Worm (Caenorhabditis elegans): ENCODE measurements around the gene mpst-7.

mpst-7 gene

DNA sequence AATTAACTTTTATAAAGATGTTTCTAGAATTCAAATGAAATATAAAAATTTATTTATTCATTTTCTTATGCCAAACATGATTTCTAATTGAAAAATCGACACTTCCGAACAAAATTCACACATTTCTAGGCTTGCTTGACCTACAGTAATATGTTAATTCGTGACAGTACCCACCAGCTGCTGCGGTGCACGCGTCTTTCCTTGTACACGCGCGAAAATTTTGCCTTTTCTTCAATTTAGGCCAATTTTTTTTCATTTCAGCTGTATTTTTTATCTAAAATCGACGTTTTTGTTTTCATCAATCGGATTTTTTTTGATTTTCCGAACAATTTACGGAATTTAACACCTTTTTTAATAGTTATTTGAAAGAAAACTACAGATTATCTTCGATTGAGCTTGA is 39.1 kb upstream of the mpst-7 start:
- no peak for TF ChIP-seq drap-1 (GFP tag; optimal IDR thresholded peaks at IDR 0.05)
- no peak for TF ChIP-seq unc-120 (tag; optimal IDR thresholded peaks at IDR 0.05; ENCODE audit: poor library complexity, severe bottlenecking)

- TF ChIP-seq tbx-8 (GFP tag; optimal IDR thresholded peaks at IDR 0.05) (no peak), flh-1 (GFP tag; optimal IDR thresholded peaks at IDR 0.05) (no peak), ztf-11 (tag; optimal IDR thresholded peaks at IDR 0.05) (no peak), zip-8 (tag; optimal IDR thresholded peaks at IDR 0.05) (no peak), elt-1 (tag; optimal IDR thresholded peaks at IDR 0.05; ENCODE audit: borderline replicate concordance, insufficient read depth) (no peak), lsy-2 (tag; optimal IDR thresholded peaks at IDR 0.05) (no peak), nhr-76 (tag; optimal IDR thresholded peaks at IDR 0.05) (no peak), M03D4.4 (tag; optimal IDR thresholded peaks at IDR 0.05) (no peak), nhr-12 (tag; optimal IDR thresholded peaks at IDR 0.05) (no peak), mab-5 (tag; optimal IDR thresholded peaks at IDR 0.05) (no peak), lin-13 (tag; optimal IDR thresholded peaks at IDR 0.05) (no peak), ceh-39 (tag; optimal IDR thresholded peaks at IDR 0.05) (no peak), nhr-2 (tag; optimal IDR thresholded peaks at IDR 0.05) (no peak), unc-62 (GFP tag; optimal IDR thresholded peaks at IDR 0.05) (no peak), sptf-1 (tag; optimal IDR thresholded peaks at IDR 0.05) (no peak)
Measured at ce11 chrV:12999559-12999958, 38.6 kb upstream of the mpst-7 start, which contains the start of gene far-4. Gene far-4, minus strand, starts transcription at chrV:12999659.

ce11 chrV:12997422-12997821 is 36.5 kb upstream of the mpst-7 start, which contains the start of gene far-3:
Gene far-3, minus strand, starts transcription at chrV:12997522.
- no peak for TF ChIP-seq M03D4.4 (tag; optimal IDR thresholded peaks at IDR 0.05)
- no peak for TF ChIP-seq pha-4 (tag; optimal IDR thresholded peaks at IDR 0.05)
- TF ChIP-seq tbx-8 (GFP tag; optimal IDR thresholded peaks at IDR 0.05): no peak
- no peak for TF ChIP-seq snpc-4 (tag; optimal IDR thresholded peaks at IDR 0.05)
- TF ChIP-seq bed-3 (GFP tag; optimal IDR thresholded peaks at IDR 0.05): no peak
- TF ChIP-seq cnd-1 (tag; optimal IDR thresholded peaks at IDR 0.05): no peak
- no peak for TF ChIP-seq sem-2 (GFP tag; optimal IDR thresholded peaks at IDR 0.05)
- no peak for TF ChIP-seq mab-5 (tag; optimal IDR thresholded peaks at IDR 0.05)
- no peak for TF ChIP-seq zip-8 (tag; optimal IDR thresholded peaks at IDR 0.05)
- no peak for TF ChIP-seq drap-1 (GFP tag; optimal IDR thresholded peaks at IDR 0.05)
- no peak for TF ChIP-seq nhr-2 (tag; optimal IDR thresholded peaks at IDR 0.05)
- no peak for TF ChIP-seq mls-2 (tag; optimal IDR thresholded peaks at IDR 0.05)
- TF ChIP-seq elt-1 (tag; optimal IDR thresholded peaks at IDR 0.05; ENCODE audit: borderline replicate concordance, insufficient read depth): no peak
- no peak for TF ChIP-seq lin-13 (tag; optimal IDR thresholded peaks at IDR 0.05)
- TF ChIP-seq unc-120 (tag; optimal IDR thresholded peaks at IDR 0.05; ENCODE audit: poor library complexity, severe bottlenecking): no peak

ce11 chrV:12995269-12995668 is 34.3 kb upstream of the mpst-7 start, which contains the start of gene far-5:
Gene far-5, plus strand, starts transcription at chrV:12995569.
- TF ChIP-seq lin-13 (tag; optimal IDR thresholded peaks at IDR 0.05): no peak
- TF ChIP-seq cnd-1 (tag; optimal IDR thresholded peaks at IDR 0.05): no peak
- no peak for TF ChIP-seq ceh-83 (GFP tag; optimal IDR thresholded peaks at IDR 0.05)
- no peak for TF ChIP-seq hlh-1 (tag; optimal IDR thresholded peaks at IDR 0.05)
- TF ChIP-seq ceh-43 (GFP tag; optimal IDR thresholded peaks at IDR 0.05): no peak
- no peak for TF ChIP-seq bed-3 (GFP tag; optimal IDR thresholded peaks at IDR 0.05)
- TF ChIP-seq ceh-39 (tag; optimal IDR thresholded peaks at IDR 0.05): no peak

DNA sequence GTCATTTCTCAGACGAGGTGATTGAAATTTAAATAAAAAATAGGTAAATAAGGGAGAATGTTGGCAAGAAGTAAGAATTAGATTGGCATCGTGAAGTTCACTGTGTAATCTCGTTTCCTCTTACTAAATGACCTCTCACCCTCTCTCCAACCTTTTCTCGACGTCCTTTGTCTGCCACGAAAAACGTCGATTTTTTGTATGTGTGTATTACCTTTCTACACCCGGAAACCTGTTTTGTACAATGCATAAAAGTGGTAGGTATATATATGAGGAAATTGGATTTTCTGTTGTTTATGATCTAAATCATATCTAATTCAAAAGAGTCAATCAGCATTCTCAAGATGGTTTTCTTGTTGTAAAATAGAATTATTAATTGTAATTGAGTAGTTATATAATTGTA is 32.0 kb upstream of the mpst-7 start, which contains the start of the genes F15B9.11 and dsl-7:
Gene F15B9.11 (minus strand): TSS at position 5 of the 400 bp plus-strand sequence.
Gene dsl-7 (plus strand): TSS at position 260 of the 400 bp plus-strand sequence.
- TF ChIP-seq mep-1 (tag; optimal IDR thresholded peaks at IDR 0.05) (no peak), ztf-11 (tag; optimal IDR thresholded peaks at IDR 0.05) (no peak), zip-8 (tag; optimal IDR thresholded peaks at IDR 0.05) (no peak), sem-2 (GFP tag; optimal IDR thresholded peaks at IDR 0.05) (no peak), unc-39 (tag; optimal IDR thresholded peaks at IDR 0.05) (no peak), elt-1 (tag; optimal IDR thresholded peaks at IDR 0.05; ENCODE audit: borderline replicate concordance, insufficient read depth) (no peak), unc-62 (GFP tag; optimal IDR thresholded peaks at IDR 0.05) (no peak), lsy-2 (tag; optimal IDR thresholded peaks at IDR 0.05) (no peak), hlh-1 (tag; optimal IDR thresholded peaks at IDR 0.05) (no peak), pha-4 (tag; optimal IDR thresholded peaks at IDR 0.05) (no peak), M03D4.4 (tag; optimal IDR thresholded peaks at IDR 0.05) (no peak), sptf-1 (tag; optimal IDR thresholded peaks at IDR 0.05) (no peak), unc-120 (tag; optimal IDR thresholded peaks at IDR 0.05; ENCODE audit: poor library complexity, severe bottlenecking) (no peak), ham-2 (GFP tag; optimal IDR thresholded peaks at IDR 0.05) (no peak)
